ENCODE assay signal across 6 fruit fly cellular contexts in the genomic region with DNA sequence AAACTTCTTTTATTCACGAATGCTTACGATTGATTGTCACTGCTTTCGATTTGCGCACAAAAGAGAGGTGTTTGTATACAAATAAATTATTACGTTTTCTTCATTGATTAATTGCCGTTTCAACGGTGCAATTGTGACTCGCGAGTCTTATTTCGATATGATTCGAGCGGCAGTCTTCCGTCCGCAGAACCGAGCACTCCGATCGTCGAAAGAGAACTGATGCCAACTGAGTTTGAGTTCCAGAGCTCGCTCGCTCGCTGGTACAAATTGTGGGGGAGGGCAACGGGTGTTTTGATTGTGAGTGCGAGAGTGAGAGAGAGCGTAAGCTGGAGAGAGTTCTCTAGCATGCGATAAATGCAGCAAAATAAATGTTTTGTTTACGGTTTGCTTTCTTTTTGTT.
TF ChIP-seq lines count a peak whose summit lies in the region.

No protein-coding gene starts in this region.

- no peak for TF ChIP-seq CTCF in whole organism, embryonic (GFP tag; optimal IDR thresholded peaks at IDR 0.05; lab: Kevin White, UChicago)

TF ChIP-seq in whole organism, 6 proteins besides CTCF, POLR2A, EP300 and RAD21:
- TF ChIP-seq Dll (optimal IDR thresholded peaks at IDR 0.05; lab: Kevin White, UChicago) (peak; percentile 94), CG8478 (optimal IDR thresholded peaks at IDR 0.05; lab: Kevin White, UChicago) (no peak)

TF ChIP-seq in whole organism, adult, 20 proteins besides CTCF, POLR2A, EP300 and RAD21:
- TF ChIP-seq cic (GFP tag; optimal IDR thresholded peaks at IDR 0.05; lab: Kevin White, UChicago) (peak; percentile 42), CG12768 (GFP tag; optimal IDR thresholded peaks at IDR 0.05; lab: Kevin White, UChicago) (no peak), CG33017 (tag; optimal IDR thresholded peaks at IDR 0.05; lab: Kevin White, UChicago) (peak; percentile 6), ovo (GFP tag; optimal IDR thresholded peaks at IDR 0.05; lab: Kevin White, UChicago) (peak; percentile 46), Mnt (GFP tag; optimal IDR thresholded peaks at IDR 0.05; lab: Kevin White, UChicago) (peak; percentile 52), Crg-1 (GFP tag; optimal IDR thresholded peaks at IDR 0.05; lab: Kevin White, UChicago) (no peak), bab1 (GFP tag; optimal IDR thresholded peaks at IDR 0.05; lab: Kevin White, UChicago) (peak; percentile 42)

TF ChIP-seq in whole organism, embryonic, 481 proteins besides CTCF, POLR2A, EP300 and RAD21 (continues in another document):
- TF ChIP-seq CG10366 (GFP tag; IDR thresholded peaks at IDR 0.05; lab: Robert Waterston, UW), result no peak
- no peak for TF ChIP-seq Dref (GFP tag; IDR thresholded peaks at IDR 0.05; lab: Robert Waterston, UW)
- TF ChIP-seq CG6854 (GFP tag; optimal IDR thresholded peaks at IDR 0.05; lab: Kevin White, UChicago), result peak; percentile 2
- peak; percentile 34 for TF ChIP-seq dmrt99B (tag; optimal IDR thresholded peaks at IDR 0.05; lab: Kevin White, UChicago)
- no peak for TF ChIP-seq CG30431 (GFP tag; optimal IDR thresholded peaks at IDR 0.05; lab: Kevin White, UChicago)
- peak; percentile 24 for TF ChIP-seq CG1792 (GFP tag; optimal IDR thresholded peaks at IDR 0.05; lab: Kevin White, UChicago)
- TF ChIP-seq cato (GFP tag; optimal IDR thresholded peaks at IDR 0.05; lab: Kevin White, UChicago; ENCODE audit: borderline replicate concordance), result no peak
- TF ChIP-seq knrl (GFP tag; IDR thresholded peaks at IDR 0.05; lab: Robert Waterston, UW; ENCODE audit: partially characterized antibody), result no peak
- TF ChIP-seq bbx (GFP tag; IDR thresholded peaks at IDR 0.05; lab: Robert Waterston, UW; ENCODE audit: partially characterized antibody), result peak; percentile 64
- peak; percentile 49 for TF ChIP-seq unc-4 (GFP tag; IDR thresholded peaks at IDR 0.05; lab: Robert Waterston, UW; ENCODE audit: partially characterized antibody)
- TF ChIP-seq CG11723 (GFP tag; optimal IDR thresholded peaks at IDR 0.05; lab: Kevin White, UChicago), result no peak
- TF ChIP-seq gro (GFP tag; optimal IDR thresholded peaks at IDR 0.05; lab: Kevin White, UChicago), result peak; percentile 68
- peak; percentile 10 for TF ChIP-seq CG15269 (tag; optimal IDR thresholded peaks at IDR 0.05; lab: Kevin White, UChicago)
- peak; percentile 17 for TF ChIP-seq fd64A (GFP tag; optimal IDR thresholded peaks at IDR 0.05; lab: Kevin White, UChicago)
- TF ChIP-seq CG14050 (GFP tag; IDR thresholded peaks at IDR 0.05; lab: Robert Waterston, UW), result no peak
- peak; percentile 63 for TF ChIP-seq CG34224 (GFP tag; IDR thresholded peaks at IDR 0.05; lab: Robert Waterston, UW; ENCODE audit: partially characterized antibody)
- peak; percentile 4 for TF ChIP-seq CG2678 (tag; optimal IDR thresholded peaks at IDR 0.05; lab: Kevin White, UChicago)
- no peak for TF ChIP-seq CG2889 (GFP tag; IDR thresholded peaks at IDR 0.05; lab: Robert Waterston, UW)

TF ChIP-seq in whole organism, prepupa, 60 proteins besides CTCF, POLR2A, EP300 and RAD21 (continues in another document):
- peak; percentile 41 for TF ChIP-seq Eip75B (GFP tag; optimal IDR thresholded peaks at IDR 0.05; lab: Kevin White, UChicago)
- peak; percentile 29 for TF ChIP-seq Sox14 (GFP tag; optimal IDR thresholded peaks at IDR 0.05; lab: Kevin White, UChicago)
- no peak for TF ChIP-seq dac (GFP tag; optimal IDR thresholded peaks at IDR 0.05; lab: Kevin White, UChicago)
- peak; percentile 61 for TF ChIP-seq CG3919 (GFP tag; optimal IDR thresholded peaks at IDR 0.05; lab: Kevin White, UChicago)
- TF ChIP-seq CG1621 (tag; optimal IDR thresholded peaks at IDR 0.05; lab: Kevin White, UChicago), result peak; percentile 33
- TF ChIP-seq CG6276 (GFP tag; optimal IDR thresholded peaks at IDR 0.05; lab: Kevin White, UChicago), result peak; percentile 4
- peak; percentile 84 for TF ChIP-seq CG6163 (GFP tag; IDR thresholded peaks at IDR 0.05; lab: Robert Waterston, UW)
- TF ChIP-seq salr (GFP tag; optimal IDR thresholded peaks at IDR 0.05; lab: Kevin White, UChicago), result no peak
- TF ChIP-seq lz (GFP tag; optimal IDR thresholded peaks at IDR 0.05; lab: Kevin White, UChicago), result peak; percentile 14
- TF ChIP-seq CG11762 (GFP tag; optimal IDR thresholded peaks at IDR 0.05; lab: Kevin White, UChicago; ENCODE audit: insufficient read depth), result no peak
- TF ChIP-seq CG4318 (GFP tag; optimal IDR thresholded peaks at IDR 0.05; lab: Kevin White, UChicago), result no peak
- TF ChIP-seq CG11294 (GFP tag; IDR thresholded peaks at IDR 0.05; lab: Robert Waterston, UW), result no peak
- TF ChIP-seq fd59A (GFP tag; optimal IDR thresholded peaks at IDR 0.05; lab: Kevin White, UChicago), result no peak
- TF ChIP-seq Ets21C (GFP tag; optimal IDR thresholded peaks at IDR 0.05; lab: Kevin White, UChicago), result no peak
- peak; percentile 38 for TF ChIP-seq Met (GFP tag; optimal IDR thresholded peaks at IDR 0.05; lab: Kevin White, UChicago)
- peak; percentile 79 for TF ChIP-seq Eip78C (GFP tag; lab: Kevin White, UChicago)
- TF ChIP-seq Smox (GFP tag; optimal IDR thresholded peaks at IDR 0.05; lab: Kevin White, UChicago), result no peak
- no peak for TF ChIP-seq spab (GFP tag; optimal IDR thresholded peaks at IDR 0.05; lab: Kevin White, UChicago)
- TF ChIP-seq CG32006 (GFP tag; optimal IDR thresholded peaks at IDR 0.05; lab: Kevin White, UChicago), result no peak
- TF ChIP-seq cyc (GFP tag; optimal IDR thresholded peaks at IDR 0.05; lab: Kevin White, UChicago), result no peak
- peak; percentile 51 for TF ChIP-seq esn (GFP tag; optimal IDR thresholded peaks at IDR 0.05; lab: Kevin White, UChicago)

TF ChIP-seq in whole organism, pupa, 21 proteins besides CTCF, POLR2A, EP300 and RAD21:
- no peak for TF ChIP-seq CG10348 (GFP tag; IDR thresholded peaks at IDR 0.05; lab: Robert Waterston, UW)
- no peak for TF ChIP-seq Pif1B (GFP tag; optimal IDR thresholded peaks at IDR 0.05; lab: Kevin White, UChicago)
- peak; percentile 7 for TF ChIP-seq Snoo (tag; optimal IDR thresholded peaks at IDR 0.05; lab: Kevin White, UChicago)
- TF ChIP-seq CG32121 (GFP tag; IDR thresholded peaks at IDR 0.05; lab: Robert Waterston, UW), result peak; percentile 56
- TF ChIP-seq D1 (tag; optimal IDR thresholded peaks at IDR 0.05; lab: Kevin White, UChicago), result no peak
- TF ChIP-seq CG13204 (GFP tag; optimal IDR thresholded peaks at IDR 0.05; lab: Kevin White, UChicago), result peak; percentile 26
- peak; percentile 52; the same call in 1 of the 2 replicates for TF ChIP-seq Ets98B (GFP tag; IDR thresholded peaks at IDR 0.05; lab: Robert Waterston, UW)
- no peak for TF ChIP-seq rn (GFP tag; IDR thresholded peaks at IDR 0.05; lab: Robert Waterston, UW)
- no peak for TF ChIP-seq CG9948 (tag; optimal IDR thresholded peaks at IDR 0.05; lab: Kevin White, UChicago)
- no peak for TF ChIP-seq CG15710 (tag; optimal IDR thresholded peaks at IDR 0.05; lab: Kevin White, UChicago)
- no peak for TF ChIP-seq CG8301 (tag; optimal IDR thresholded peaks at IDR 0.05; lab: Kevin White, UChicago)
- TF ChIP-seq CG4496 (GFP tag; IDR thresholded peaks at IDR 0.05; lab: Robert Waterston, UW), result peak; percentile 74
- no peak for TF ChIP-seq CG8159 (tag; optimal IDR thresholded peaks at IDR 0.05; lab: Kevin White, UChicago)
- TF ChIP-seq CG34367 (tag; optimal IDR thresholded peaks at IDR 0.05; lab: Kevin White, UChicago), result no peak
- peak; percentile 74 for TF ChIP-seq CG12605 (GFP tag; IDR thresholded peaks at IDR 0.05; lab: Robert Waterston, UW)
- peak; percentile 8 for TF ChIP-seq gl (tag; optimal IDR thresholded peaks at IDR 0.05; lab: Kevin White, UChicago)
- peak; percentile 3 for TF ChIP-seq CG17806 (tag; optimal IDR thresholded peaks at IDR 0.05; lab: Kevin White, UChicago)
- peak; percentile 48 for TF ChIP-seq Pif1A (GFP tag; optimal IDR thresholded peaks at IDR 0.05; lab: Kevin White, UChicago)
- no peak for TF ChIP-seq CG14655 (GFP tag; optimal IDR thresholded peaks at IDR 0.05; lab: Kevin White, UChicago)
- TF ChIP-seq EcR (GFP tag; optimal IDR thresholded peaks at IDR 0.05; lab: Kevin White, UChicago), result peak; percentile 68
- peak; percentile 51; the same call in 1 of the 3 replicates for TF ChIP-seq fd96Ca (GFP tag; IDR thresholded peaks at IDR 0.05; lab: Robert Waterston, UW)
TF ChIP-seq in whole organism, pupa: peak in this region for 11.

TF ChIP-seq in whole organism, wandering third instar larva, 38 proteins besides CTCF, POLR2A, EP300 and RAD21 (continues in another document):
- no peak for TF ChIP-seq CrebA (GFP tag; optimal IDR thresholded peaks at IDR 0.05; lab: Kevin White, UChicago; ENCODE audit: borderline replicate concordance)
- no peak for TF ChIP-seq Jra (GFP tag; optimal IDR thresholded peaks at IDR 0.05; lab: Kevin White, UChicago)
- peak; percentile 49 for TF ChIP-seq br (GFP tag; optimal IDR thresholded peaks at IDR 0.05; lab: Kevin White, UChicago)
- TF ChIP-seq lola (GFP tag; optimal IDR thresholded peaks at IDR 0.05; lab: Kevin White, UChicago), result no peak
- TF ChIP-seq Hr83 (GFP tag; optimal IDR thresholded peaks at IDR 0.05; lab: Kevin White, UChicago; ENCODE audit: poor library complexity, severe bottlenecking), result peak; percentile 92
- TF ChIP-seq N (GFP tag; optimal IDR thresholded peaks at IDR 0.05; lab: Kevin White, UChicago), result no peak
- no peak for TF ChIP-seq CG32264 (GFP tag; optimal IDR thresholded peaks at IDR 0.05; lab: Kevin White, UChicago)
- no peak for TF ChIP-seq usp (GFP tag; optimal IDR thresholded peaks at IDR 0.05; lab: Kevin White, UChicago)
- no peak for TF ChIP-seq Myc (optimal IDR thresholded peaks at IDR 0.05; lab: Kevin White, UChicago)
- no peak for TF ChIP-seq GATAd (GFP tag; optimal IDR thresholded peaks at IDR 0.05; lab: Kevin White, UChicago)
- no peak for TF ChIP-seq dmrt93B (GFP tag; optimal IDR thresholded peaks at IDR 0.05; lab: Kevin White, UChicago)
- TF ChIP-seq Hnf4 (GFP tag; optimal IDR thresholded peaks at IDR 0.05; lab: Kevin White, UChicago), result peak; percentile 46
- TF ChIP-seq h (GFP tag; optimal IDR thresholded peaks at IDR 0.05; lab: Kevin White, UChicago), result peak; percentile 61
- TF ChIP-seq OdsH (GFP tag; optimal IDR thresholded peaks at IDR 0.05; lab: Kevin White, UChicago), result peak; percentile 20
- TF ChIP-seq Rel (GFP tag; optimal IDR thresholded peaks at IDR 0.05; lab: Kevin White, UChicago), result no peak
- TF ChIP-seq Rel (tag; optimal IDR thresholded peaks at IDR 0.05; lab: Kevin White, UChicago), result peak; percentile 43
- no peak for TF ChIP-seq pan (optimal IDR thresholded peaks at IDR 0.05; lab: Kevin White, UChicago)
- TF ChIP-seq ey (GFP tag; optimal IDR thresholded peaks at IDR 0.05; lab: Kevin White, UChicago), result no peak
- TF ChIP-seq sv (GFP tag; optimal IDR thresholded peaks at IDR 0.05; lab: Kevin White, UChicago), result no peak
- TF ChIP-seq HLH106 (tag; optimal IDR thresholded peaks at IDR 0.05; lab: Kevin White, UChicago), result peak; percentile 11
- no peak for TF ChIP-seq sage (GFP tag; optimal IDR thresholded peaks at IDR 0.05; lab: Kevin White, UChicago)
- peak; percentile 56 for TF ChIP-seq fru (GFP tag; optimal IDR thresholded peaks at IDR 0.05; lab: Kevin White, UChicago)
- TF ChIP-seq Sp1 (GFP tag; optimal IDR thresholded peaks at IDR 0.05; lab: Kevin White, UChicago), result peak; percentile 30
- no peak for TF ChIP-seq brk (GFP tag; optimal IDR thresholded peaks at IDR 0.05; lab: Kevin White, UChicago)
- peak; percentile 36 for TF ChIP-seq jim (GFP tag; optimal IDR thresholded peaks at IDR 0.05; lab: Kevin White, UChicago)
- peak; percentile 33 for TF ChIP-seq rgr (GFP tag; optimal IDR thresholded peaks at IDR 0.05; lab: Kevin White, UChicago)
